Worm (Caenorhabditis elegans) whole organism, early embryonic: ENCODE measurements around the gene odc-1.

Experiments used
- B0310.2 ChIP-seq: sonication (generic microtip); optimal IDR thresholded peaks from 2 replicates; lab custom pipeline; 2016; ENCODE audit warnings: mild to moderate bottlenecking, missing genetic modification characterization, missing compliant biosample characterization
- ama-1 ChIP-seq: fragments of 150-350 bp; optimal IDR thresholded peaks from 2 replicates; lab custom pipeline; 2014
- flt-1 ChIP-seq: fragments of 200-800 bp; sonication (Bioruptor generic); IDR thresholded peaks from 2 replicates; pipeline ENCODE4 v1.3.6; 2022; ENCODE audit warnings: missing genetic modification characterization, missing compliant biosample characterization
- hnd-1 ChIP-seq: sonication (generic microtip); optimal IDR thresholded peaks from 2 replicates; lab custom pipeline; 2016; ENCODE audit warnings: missing genetic modification characterization, missing compliant biosample characterization
- pes-1 ChIP-seq: fragments of 200-800 bp; sonication (Bioruptor generic); IDR thresholded peaks from 2 replicates; pipeline ENCODE4 v1.3.6; 2022; ENCODE audit warnings: missing genetic modification reagents, missing genetic modification characterization, missing compliant biosample characterization
- tbx-11 ChIP-seq: fragments of 200-800 bp; sonication (Bioruptor generic); IDR thresholded peaks from 2 replicates; pipeline ENCODE4 v1.3.6; 2022; ENCODE audit warnings: missing genetic modification characterization, missing compliant biosample characterization
- tra-4 ChIP-seq: sonication (generic microtip); optimal IDR thresholded peaks from 2 replicates; lab custom pipeline; 2017; ENCODE audit warnings: missing genetic modification characterization, missing compliant biosample characterization

DNA sequence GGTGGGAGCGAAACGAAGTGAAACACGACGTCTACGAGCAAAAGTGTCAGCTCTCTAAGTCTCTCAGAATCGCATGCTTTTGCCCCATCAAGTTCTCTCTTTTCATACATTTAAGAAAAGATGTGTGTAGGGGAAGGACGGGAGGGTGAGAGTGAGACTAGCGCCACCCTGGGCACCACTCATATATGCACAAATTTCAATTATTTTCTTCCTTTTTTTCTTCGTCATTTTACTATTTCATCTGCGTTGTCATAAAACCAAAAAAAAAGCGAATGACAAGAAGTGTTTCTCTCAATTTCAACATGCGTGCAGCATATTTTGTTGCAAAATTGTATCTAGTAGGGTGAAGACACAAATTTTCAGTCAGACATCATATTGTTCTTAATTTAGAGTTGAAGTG lies 26.6 kb upstream of the odc-1 start:
- TF ChIP-seq flt-1 (GFP tag; lab: Robert Waterston, UW) (no peak), hnd-1 (tag; lab: Kevin White, UChicago) (no peak), tbx-11 (GFP tag; lab: Robert Waterston, UW) (no peak), tra-4 (no peak), pes-1 (GFP tag; lab: Robert Waterston, UW) (no peak), ama-1 (lab: Kevin White, UChicago) (no peak), B0310.2 (tag; lab: Kevin White, UChicago) (no peak)
